Fruit fly (Drosophila melanogaster) whole organism, embryonic: ENCODE measurements around the gene CG5853.

Experiments used
- Antp ChIP-seq: fragments of 200-800 bp; sonication (Bioruptor generic); optimal IDR thresholded peaks from 3 replicates; lab custom pipeline; 2016; ENCODE audit warnings: missing biosample characterization, missing genetic modification characterization
- Atf-2 ChIP-seq: fragments of 200-800 bp; sonication (Bioruptor generic); optimal IDR thresholded peaks from 2 replicates; lab custom pipeline; 2016; ENCODE audit warnings: missing biosample characterization, missing genetic modification characterization
- CG10431 ChIP-seq: fragments of 200-800 bp; sonication (Bioruptor generic); optimal IDR thresholded peaks from 3 replicates; lab custom pipeline; 2018; ENCODE audit warnings: missing biosample characterization, mild to moderate bottlenecking, missing genetic modification characterization
- CG11247 ChIP-seq: fragments of 200-800 bp; sonication (Bioruptor generic); IDR thresholded peaks from 2 replicates; pipeline ENCODE4 v1.3.6; 2022; ENCODE audit warnings: missing biosample characterization, missing genetic modification characterization
- CG11695 ChIP-seq: fragments of 200-800 bp; sonication (Bioruptor generic); IDR thresholded peaks from 3 replicates; pipeline ENCODE4 v1.3.6; 2022; ENCODE audit warnings: missing biosample characterization, missing genetic modification characterization
- CG12299 ChIP-seq: fragments of 200-800 bp; sonication (Bioruptor generic); optimal IDR thresholded peaks from 2 replicates; lab custom pipeline; 2018; ENCODE audit warnings: missing biosample characterization, mild to moderate bottlenecking, missing genetic modification characterization
- CG12769 ChIP-seq: fragments of 200-800 bp; sonication (Bioruptor generic); optimal IDR thresholded peaks from 2 replicates; lab custom pipeline; 2019; ENCODE audit warnings: missing biosample characterization, mild to moderate bottlenecking, missing genetic modification characterization, moderate library complexity
- CG14441 ChIP-seq: fragments of 200-800 bp; sonication (Bioruptor generic); IDR thresholded peaks from 2 replicates; pipeline ENCODE4 v1.3.6; 2022; ENCODE audit warnings: missing biosample characterization, missing genetic modification characterization
- CG15011 ChIP-seq: fragments of 200-800 bp; sonication (Bioruptor generic); optimal IDR thresholded peaks from 3 replicates; lab custom pipeline; 2018; ENCODE audit warnings: missing biosample characterization, mild to moderate bottlenecking, missing genetic modification characterization
- CG15073 ChIP-seq: fragments of 200-800 bp; sonication (Bioruptor generic); optimal IDR thresholded peaks from 2 replicates; lab custom pipeline; 2016; ENCODE audit warnings: missing biosample characterization, missing genetic modification characterization
- CG15269 ChIP-seq: fragments of 200-800 bp; sonication (Bioruptor generic); optimal IDR thresholded peaks from 2 replicates; lab custom pipeline; 2018; ENCODE audit warnings: missing biosample characterization, mild to moderate bottlenecking, missing genetic modification characterization, moderate library complexity
- CG16813 ChIP-seq: fragments of 200-800 bp; sonication (Bioruptor generic); IDR thresholded peaks from 3 replicates; pipeline ENCODE4 v1.3.6; 2022; ENCODE audit warnings: missing biosample characterization, missing genetic modification characterization; ENCODE audit not compliant: partially characterized antibody
- CG16815 ChIP-seq: fragments of 200-800 bp; sonication (Bioruptor generic); optimal IDR thresholded peaks from 3 replicates; lab custom pipeline; 2017; ENCODE audit warnings: missing biosample characterization, mild to moderate bottlenecking, missing genetic modification characterization
- CG17568 ChIP-seq: fragments of 200-800 bp; sonication (Bioruptor generic); optimal IDR thresholded peaks from 2 replicates; lab custom pipeline; 2018; ENCODE audit warnings: missing biosample characterization, mild to moderate bottlenecking, missing genetic modification characterization, moderate library complexity
- CG18262 ChIP-seq: fragments of 200-800 bp; optimal IDR thresholded peaks from 3 replicates; lab custom pipeline; 2019; ENCODE audit warnings: missing biosample characterization, mild to moderate bottlenecking, missing genetic modification characterization, moderate library complexity
- CG2116 ChIP-seq: fragments of 200-800 bp; sonication (Bioruptor generic); optimal IDR thresholded peaks from 3 replicates; lab custom pipeline; 2018; ENCODE audit warnings: missing biosample characterization, mild to moderate bottlenecking, missing genetic modification characterization
- CG31441 ChIP-seq: fragments of 200-800 bp; sonication (Bioruptor generic); IDR thresholded peaks from 2 replicates; pipeline ENCODE4 v1.3.6; 2022; ENCODE audit warnings: missing biosample characterization, missing genetic modification characterization
- CG32772 ChIP-seq: fragments of 200-800 bp; sonication (Bioruptor generic); IDR thresholded peaks from 2 replicates; pipeline ENCODE4 v1.3.6; 2022; ENCODE audit warnings: missing biosample characterization, missing genetic modification characterization
- CG6765 ChIP-seq: fragments of 200-800 bp; sonication (Bioruptor generic); optimal IDR thresholded peaks from 3 replicates; lab custom pipeline; 2017; ENCODE audit warnings: missing biosample characterization, mild to moderate bottlenecking, missing genetic modification characterization
- CG6791 ChIP-seq: fragments of 200-800 bp; sonication (Bioruptor generic); IDR thresholded peaks from 3 replicates; pipeline ENCODE4 v1.3.6; 2022; ENCODE audit warnings: missing biosample characterization, missing genetic modification characterization; ENCODE audit not compliant: partially characterized antibody
- CG7987 ChIP-seq: fragments of 200-800 bp; sonication (Bioruptor generic); optimal IDR thresholded peaks from 2 replicates; lab custom pipeline; 2018; ENCODE audit warnings: missing biosample characterization, mild to moderate bottlenecking, missing genetic modification characterization, moderate library complexity
- CTCF ChIP-seq: fragments of 200-800 bp; sonication (Bioruptor generic); optimal IDR thresholded peaks from 2 replicates; lab custom pipeline; 2017; ENCODE audit warnings: missing biosample characterization, mild to moderate bottlenecking, missing genetic modification characterization, moderate library complexity
- Dfd ChIP-seq, 2 experiments: fragments of >200 bp; optimal IDR thresholded peaks; 2 replicates each; lab custom pipeline; 2017; ENCODE audit warnings: missing biosample characterization in 2 of 2, missing genetic modification characterization in 2 of 2
- ERR ChIP-seq: fragments of 200-800 bp; sonication (Bioruptor generic); optimal IDR thresholded peaks from 2 replicates; lab custom pipeline; 2016; ENCODE audit warnings: missing biosample characterization, missing genetic modification characterization
- Fer2 ChIP-seq: fragments of 200-800 bp; sonication (Bioruptor generic); optimal IDR thresholded peaks from 2 replicates; lab custom pipeline; 2018; ENCODE audit warnings: missing biosample characterization, mild to moderate bottlenecking, missing genetic modification characterization, moderate library complexity
- Jarid2 ChIP-seq: fragments of 200-800 bp; sonication (Bioruptor generic); optimal IDR thresholded peaks from 3 replicates; lab custom pipeline; 2017; ENCODE audit warnings: mild to moderate bottlenecking, missing biosample characterization, missing genetic modification reagents, missing genetic modification characterization
- Kr ChIP-seq: fragments of 200-800 bp; sonication (Bioruptor generic); optimal IDR thresholded peaks from 2 replicates; lab custom pipeline; 2017; ENCODE audit warnings: missing biosample characterization, mild to moderate bottlenecking, missing genetic modification characterization
- Lpt ChIP-seq: fragments of >200 bp; optimal IDR thresholded peaks from 2 replicates; lab custom pipeline; 2018; ENCODE audit warnings: missing biosample characterization, missing genetic modification characterization
- Myb ChIP-seq: fragments of 200-800 bp; sonication (Bioruptor generic); optimal IDR thresholded peaks from 2 replicates; lab custom pipeline; 2016; ENCODE audit warnings: missing biosample characterization, missing genetic modification characterization
- PHDP ChIP-seq: fragments of 200-800 bp; sonication (Bioruptor generic); optimal IDR thresholded peaks from 3 replicates; lab custom pipeline; 2018; ENCODE audit warnings: missing biosample characterization, mild to moderate bottlenecking, missing genetic modification characterization, moderate library complexity
- Ptx1 ChIP-seq: fragments of 200-800 bp; sonication (Bioruptor generic); IDR thresholded peaks from 2 replicates; pipeline ENCODE4 v1.3.6; 2022; ENCODE audit warnings: missing biosample characterization, missing genetic modification characterization
- Stat92E ChIP-seq, 3 experiments: fragments of >200 bp in 2 of 3; fragments of 200-800 bp in 1 of 3; sonication (Bioruptor generic) in 1 of 3; optimal IDR thresholded peaks; 2 replicates each; lab custom pipeline; 2017 to 2019; ENCODE audit warnings: missing biosample characterization in 3 of 3, missing genetic modification characterization in 3 of 3, mild to moderate bottlenecking in 1 of 3, moderate library complexity in 1 of 3
- az2 ChIP-seq: fragments of 200-800 bp; sonication (Bioruptor generic); optimal IDR thresholded peaks from 3 replicates; lab custom pipeline; 2016; ENCODE audit warnings: missing biosample characterization, missing genetic modification characterization
- cas ChIP-seq: fragments of 200-800 bp; sonication (Bioruptor generic); IDR thresholded peaks from 2 replicates; pipeline ENCODE4 v1.3.6; 2022; ENCODE audit warnings: missing biosample characterization, missing genetic modification characterization
- cg ChIP-seq: fragments of 200-800 bp; sonication (Bioruptor generic); optimal IDR thresholded peaks from 3 replicates; lab custom pipeline; 2019; ENCODE audit warnings: missing biosample characterization, mild to moderate bottlenecking, missing genetic modification characterization, moderate library complexity
- danr ChIP-seq: fragments of 200-800 bp; sonication (Bioruptor generic); IDR thresholded peaks from 2 replicates; pipeline ENCODE4 v1.3.6; 2022; ENCODE audit warnings: missing biosample characterization, missing genetic modification characterization
- en ChIP-seq: fragments of 200-800 bp; sonication (Bioruptor generic); optimal IDR thresholded peaks from 2 replicates; lab custom pipeline; 2016; ENCODE audit warnings: missing biosample characterization, missing genetic modification characterization
- ewg ChIP-seq: fragments of 200-800 bp; sonication (Bioruptor generic); optimal IDR thresholded peaks from 3 replicates; lab custom pipeline; 2017; ENCODE audit warnings: mild to moderate bottlenecking, missing biosample characterization, missing genetic modification reagents, missing genetic modification characterization
- fru ChIP-seq: fragments of >200 bp; optimal IDR thresholded peaks from 2 replicates; lab custom pipeline; 2017
- gem ChIP-seq: fragments of 200-800 bp; sonication (Bioruptor generic); optimal IDR thresholded peaks from 2 replicates; lab custom pipeline; 2019; ENCODE audit warnings: missing biosample characterization, mild to moderate bottlenecking, missing genetic modification characterization, moderate library complexity
- hbn ChIP-seq: fragments of 200-800 bp; sonication (Bioruptor generic); IDR thresholded peaks from 2 replicates; pipeline ENCODE4 v1.3.6; 2022; ENCODE audit warnings: missing biosample characterization, missing genetic modification characterization; ENCODE audit not compliant: partially characterized antibody
- hkb ChIP-seq, 2 experiments: fragments of 200-800 bp in 1 of 2; fragments of >200 bp in 1 of 2; sonication (Bioruptor generic) in 1 of 2; IDR thresholded peaks in 1 of 2; optimal IDR thresholded peaks in 1 of 2; 2 replicates each; pipeline versions ENCODE4 v1.3.6 to Lab custom; 2017 to 2022; ENCODE audit warnings: missing biosample characterization in 1 of 2, missing genetic modification characterization in 1 of 2
- knrl ChIP-seq: fragments of 200-800 bp; sonication (Bioruptor generic); IDR thresholded peaks from 3 replicates; pipeline ENCODE4 v1.3.6; 2022; ENCODE audit warnings: missing biosample characterization, missing genetic modification characterization; ENCODE audit not compliant: partially characterized antibody
- otp ChIP-seq: fragments of 200-800 bp; sonication (Bioruptor generic); IDR thresholded peaks from 3 replicates; pipeline ENCODE4, ENCODE4 v1.3.6; 2022; ENCODE audit warnings: missing biosample characterization, missing genetic modification characterization
- prd ChIP-seq, 3 experiments: fragments of >200 bp in 2 of 3; fragments of 200-800 bp in 1 of 3; sonication (Bioruptor generic) in 1 of 3; optimal IDR thresholded peaks in 2 of 3; IDR thresholded peaks in 1 of 3; 2 replicates in 2 of 3; 3 replicates in 1 of 3; pipeline versions ENCODE4 v1.3.6 to Lab custom; 2017 to 2022; ENCODE audit warnings: missing biosample characterization in 1 of 3, missing genetic modification characterization in 1 of 3
- pzg ChIP-seq: fragments of 200-800 bp; sonication (Bioruptor generic); optimal IDR thresholded peaks from 3 replicates; lab custom pipeline; 2018; ENCODE audit warnings: missing biosample characterization, mild to moderate bottlenecking, missing genetic modification characterization, moderate library complexity
- sna ChIP-seq: fragments of 200-800 bp; sonication (Bioruptor generic); IDR thresholded peaks from 2 replicates; pipeline ENCODE4 v1.3.6; 2022; ENCODE audit warnings: missing biosample characterization, missing genetic modification characterization; ENCODE audit not compliant: partially characterized antibody
- ttk ChIP-seq: fragments of 200-800 bp; sonication (Bioruptor generic); IDR thresholded peaks from 2 replicates; pipeline ENCODE4 v2.1.2; 2022; ENCODE audit warnings: missing biosample characterization, missing genetic modification characterization
- tx ChIP-seq: fragments of 200-800 bp; sonication (Bioruptor generic); optimal IDR thresholded peaks from 2 replicates; lab custom pipeline; 2016; ENCODE audit warnings: missing biosample characterization, missing genetic modification characterization
- unpg ChIP-seq: fragments of 200-800 bp; sonication (Bioruptor generic); optimal IDR thresholded peaks from 3 replicates; lab custom pipeline; 2018; ENCODE audit warnings: missing biosample characterization, mild to moderate bottlenecking, missing genetic modification characterization, moderate library complexity

The CG5853 gene

dm6 chr2L:9894871-9895364 is 52.5 kb downstream of the CG5853 start, which contains the start of gene Bka (continued):
- TF ChIP-seq CG14441 (GFP tag; lab: Robert Waterston, UW) (no peak), CG31441 (GFP tag; lab: Robert Waterston, UW) (peak; percentile 62), unpg (GFP tag; lab: Kevin White, UChicago) (peak; percentile 54), CG18262 (tag; lab: Kevin White, UChicago) (peak; percentile 69), Atf-2 (GFP tag; lab: Kevin White, UChicago) (no peak), CG2116 (GFP tag; lab: Kevin White, UChicago) (peak; percentile 99), en (GFP tag; lab: Kevin White, UChicago) (no peak), hbn (GFP tag; lab: Robert Waterston, UW) (peak; percentile 98), gem (tag; lab: Kevin White, UChicago) (peak; percentile 49), ERR (GFP tag; lab: Kevin White, UChicago) (peak; percentile 0), cg (GFP tag; lab: Kevin White, UChicago) (no peak), hkb (optimal IDR thresholded peaks at IDR 0.05; lab: Kevin White, UChicago) (no peak), hkb (GFP tag; IDR thresholded peaks at IDR 0.05; lab: Robert Waterston, UW) (peak; percentile 59), Antp (GFP tag; lab: Kevin White, UChicago) (no peak), CG16813 (GFP tag; lab: Robert Waterston, UW) (peak; percentile 99), Stat92E (GFP tag; optimal IDR thresholded peaks at IDR 0.05; lab: Kevin White, UChicago) (peak in 1 of 3 experiments; percentile 78), CG6791 (GFP tag; lab: Robert Waterston, UW) (peak; percentile 93), CG11695 (GFP tag; lab: Robert Waterston, UW) (no peak), ttk (no peak; the same call in 1 of the 2 replicates), Kr (GFP tag; lab: Kevin White, UChicago) (no peak), cas (GFP tag; lab: Robert Waterston, UW) (no peak), CG7987 (GFP tag; lab: Kevin White, UChicago) (peak; percentile 65), Ptx1 (GFP tag; lab: Robert Waterston, UW) (no peak), Jarid2 (GFP tag; lab: Kevin White, UChicago) (peak; percentile 53), CG15269 (tag; lab: Kevin White, UChicago) (peak; percentile 24), ewg (GFP tag; lab: Kevin White, UChicago) (no peak), PHDP (tag; lab: Kevin White, UChicago) (peak; percentile 69), knrl (GFP tag; lab: Robert Waterston, UW) (peak; percentile 99), CTCF (GFP tag; lab: Kevin White, UChicago) (peak; percentile 56), CG6765 (GFP tag; lab: Kevin White, UChicago) (peak; percentile 57), Dfd (GFP tag; optimal IDR thresholded peaks at IDR 0.05; lab: Kevin White, UChicago) (no peak), CG15011 (GFP tag; lab: Kevin White, UChicago) (peak; percentile 65), fru (no peak), CG11247 (GFP tag; lab: Robert Waterston, UW) (no peak), CG16815 (no peak), CG12299 (peak; percentile 11), Lpt (GFP tag; lab: Kevin White, UChicago) (no peak), CG10431 (GFP tag; lab: Kevin White, UChicago) (peak; percentile 65), CG15073 (GFP tag; lab: Kevin White, UChicago) (no peak), CG12769 (tag; lab: Kevin White, UChicago) (peak; percentile 55), pzg (GFP tag; lab: Kevin White, UChicago) (peak; percentile 83), tx (no peak), Fer2 (tag; lab: Kevin White, UChicago) (no peak), otp (GFP tag; lab: Robert Waterston, UW) (peak; percentile 27; the same call in 1 of the 3 replicates), az2 (GFP tag; lab: Kevin White, UChicago) (peak; percentile 7), prd (optimal IDR thresholded peaks at IDR 0.05; lab: Kevin White, UChicago) (no peak), prd (GFP tag; IDR thresholded peaks at IDR 0.05; lab: Robert Waterston, UW) (no peak), CG17568 (GFP tag; lab: Kevin White, UChicago) (peak; percentile 78), Myb (GFP tag; lab: Kevin White, UChicago) (no peak), danr (no peak), CG32772 (GFP tag; lab: Robert Waterston, UW) (no peak), sna (GFP tag; lab: Robert Waterston, UW) (peak; percentile 99)
